Fruit fly (Drosophila melanogaster): ENCODE data around the gene Meltrin.

dm6 chr3R:14740253-14740522 is 43.1 kb upstream of the Meltrin start:
- TF ChIP-seq Dll (optimal IDR thresholded peaks at IDR 0.05) (no peak), CG8478 (optimal IDR thresholded peaks at IDR 0.05) (no peak), psq (optimal IDR thresholded peaks at IDR 0.05) (no peak)

Data from whole organism.